Fruit fly (Drosophila melanogaster) whole organism, prepupa: ENCODE results near the gene gkt.

ENCODE experiments used
- CG1621 ChIP-seq: fragments of 200-800 bp; sonication (Bioruptor generic); optimal IDR thresholded peaks from 3 replicates; lab custom pipeline; 2018; ENCODE audit warnings: missing biosample characterization, mild to moderate bottlenecking, missing genetic modification characterization
- CG3919 ChIP-seq: fragments of 200-800 bp; sonication (Bioruptor generic); optimal IDR thresholded peaks from 3 replicates; lab custom pipeline; 2016; ENCODE audit warnings: missing biosample characterization, missing genetic modification characterization
- dac ChIP-seq: fragments of 200-800 bp; sonication (Bioruptor generic); optimal IDR thresholded peaks from 2 replicates; lab custom pipeline; 2017; ENCODE audit warnings: missing biosample characterization, mild to moderate bottlenecking, missing genetic modification characterization
- lz ChIP-seq: fragments of 200-800 bp; sonication (Bioruptor generic); optimal IDR thresholded peaks from 3 replicates; lab custom pipeline; 2016; ENCODE audit warnings: missing biosample characterization, missing genetic modification characterization

DNA sequence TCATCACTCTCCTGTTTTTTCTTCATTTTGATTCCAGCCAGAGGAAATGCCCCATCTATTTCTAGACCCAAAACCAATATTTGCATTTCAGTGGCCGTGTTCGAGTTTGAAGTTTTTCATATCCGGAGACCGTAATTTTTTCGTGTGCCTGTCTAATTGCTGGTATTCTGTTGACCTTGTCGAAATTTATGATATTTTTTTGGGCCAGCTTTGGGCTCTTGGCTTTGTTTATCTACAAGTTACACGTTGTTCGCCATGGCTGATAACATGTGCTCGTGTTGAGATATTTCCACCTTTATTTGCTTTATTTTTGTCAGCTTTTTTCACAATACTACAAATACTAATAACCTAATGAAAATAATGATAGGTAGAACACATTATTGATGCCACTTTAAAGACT, 38.0 kb upstream of the gkt start:
- TF ChIP-seq CG3919 (GFP tag; lab: Kevin White, UChicago) (no peak), lz (GFP tag; lab: Kevin White, UChicago) (no peak), dac (GFP tag; lab: Kevin White, UChicago) (no peak), CG1621 (tag; lab: Kevin White, UChicago) (no peak)
